Comparison of ENCODE assay signal across 4 fruit fly cellular contexts in genomic region chr3R:23995460-23995859, dm6.
TF ChIP-seq lines count a peak whose summit lies in the region.

Gene CG33108 (plus strand): TSS chr3R:23995659.

- TF ChIP-seq CTCF in whole organism, embryonic (GFP tag; optimal IDR thresholded peaks at IDR 0.05; lab: Kevin White, UChicago) = no peak

TF ChIP-seq in whole organism, adult, 20 proteins besides CTCF, POLR2A, EP300 and RAD21:
- no peak for TF ChIP-seq CG33017 (tag; optimal IDR thresholded peaks at IDR 0.05; lab: Kevin White, UChicago)
- peak; percentile 11 for TF ChIP-seq CG7101 (tag; optimal IDR thresholded peaks at IDR 0.05; lab: Kevin White, UChicago)
- no peak for TF ChIP-seq CG1620 (GFP tag; optimal IDR thresholded peaks at IDR 0.05; lab: Kevin White, UChicago)
- no peak for TF ChIP-seq Hr96 (GFP tag; optimal IDR thresholded peaks at IDR 0.05; lab: Kevin White, UChicago)
- TF ChIP-seq Mnt (GFP tag; optimal IDR thresholded peaks at IDR 0.05; lab: Kevin White, UChicago) = peak; percentile 11
- no peak for TF ChIP-seq cic (GFP tag; optimal IDR thresholded peaks at IDR 0.05; lab: Kevin White, UChicago)
- no peak for TF ChIP-seq Clk (GFP tag; optimal IDR thresholded peaks at IDR 0.05; lab: Kevin White, UChicago)
- no peak for TF ChIP-seq pad (GFP tag; optimal IDR thresholded peaks at IDR 0.05; lab: Kevin White, UChicago)
- TF ChIP-seq CG12768 (GFP tag; optimal IDR thresholded peaks at IDR 0.05; lab: Kevin White, UChicago) = no peak
- peak; percentile 28 for TF ChIP-seq bab1 (GFP tag; optimal IDR thresholded peaks at IDR 0.05; lab: Kevin White, UChicago)
- TF ChIP-seq CG14711 (tag; optimal IDR thresholded peaks at IDR 0.05; lab: Kevin White, UChicago) = peak; percentile 32
- TF ChIP-seq kay (GFP tag; lab: Kevin White, UChicago; ENCODE audit: borderline replicate concordance) = no peak
- no peak for TF ChIP-seq CG7045 (GFP tag; optimal IDR thresholded peaks at IDR 0.05; lab: Kevin White, UChicago)
- TF ChIP-seq CG11617 (GFP tag; optimal IDR thresholded peaks at IDR 0.05; lab: Kevin White, UChicago) = no peak
- no peak for TF ChIP-seq cnc (optimal IDR thresholded peaks at IDR 0.05; lab: Kevin White, UChicago)
- TF ChIP-seq CG5204 (GFP tag; optimal IDR thresholded peaks at IDR 0.05; lab: Kevin White, UChicago) = no peak
- no peak for TF ChIP-seq ovo (GFP tag; optimal IDR thresholded peaks at IDR 0.05; lab: Kevin White, UChicago)
- no peak for TF ChIP-seq tj (GFP tag; optimal IDR thresholded peaks at IDR 0.05; lab: Kevin White, UChicago)
- no peak for TF ChIP-seq Crg-1 (GFP tag; optimal IDR thresholded peaks at IDR 0.05; lab: Kevin White, UChicago)
- TF ChIP-seq toe (GFP tag; optimal IDR thresholded peaks at IDR 0.05; lab: Kevin White, UChicago) = no peak

TF ChIP-seq in whole organism, embryonic, 481 proteins besides CTCF, POLR2A, EP300 and RAD21 (continues in another document):
- no peak for TF ChIP-seq aop (GFP tag; IDR thresholded peaks at IDR 0.05; lab: Robert Waterston, UW)
- TF ChIP-seq Doc3 (GFP tag; IDR thresholded peaks at IDR 0.05; lab: Robert Waterston, UW; ENCODE audit: partially characterized antibody) = no peak
- no peak for TF ChIP-seq TFAM (GFP tag; optimal IDR thresholded peaks at IDR 0.05; lab: Kevin White, UChicago)
- TF ChIP-seq ssp (GFP tag; IDR thresholded peaks at IDR 0.05; lab: Robert Waterston, UW) = no peak
- no peak for TF ChIP-seq ci (GFP tag; IDR thresholded peaks at IDR 0.05; lab: Robert Waterston, UW)
- TF ChIP-seq Dref (GFP tag; IDR thresholded peaks at IDR 0.05; lab: Robert Waterston, UW) = peak; percentile 60
- TF ChIP-seq Dll (GFP tag; IDR thresholded peaks at IDR 0.05; lab: Robert Waterston, UW; ENCODE audit: partially characterized antibody) = peak; percentile 33; the same call in 1 of the 4 replicates
- TF ChIP-seq stwl (tag; optimal IDR thresholded peaks at IDR 0.05; lab: Kevin White, UChicago) = peak; percentile 30
- TF ChIP-seq jigr1 (GFP tag; IDR thresholded peaks at IDR 0.05; lab: Robert Waterston, UW) = no peak
- no peak for TF ChIP-seq cas (GFP tag; IDR thresholded peaks at IDR 0.05; lab: Robert Waterston, UW)
- no peak for TF ChIP-seq Rfx (GFP tag; IDR thresholded peaks at IDR 0.05; lab: Robert Waterston, UW)
- no peak for TF ChIP-seq ems (GFP tag; optimal IDR thresholded peaks at IDR 0.05; lab: Kevin White, UChicago)
- TF ChIP-seq crc (GFP tag; optimal IDR thresholded peaks at IDR 0.05; lab: Kevin White, UChicago) = no peak
- TF ChIP-seq gt (GFP tag; IDR thresholded peaks at IDR 0.05; lab: Robert Waterston, UW) = no peak
- TF ChIP-seq CG11696 (GFP tag; IDR thresholded peaks at IDR 0.05; lab: Robert Waterston, UW) = no peak
- no peak for TF ChIP-seq CHES-1-like (GFP tag; optimal IDR thresholded peaks at IDR 0.05; lab: Kevin White, UChicago)
- TF ChIP-seq Pdp1 (GFP tag; optimal IDR thresholded peaks at IDR 0.05; lab: Kevin White, UChicago) = no peak
- no peak for TF ChIP-seq klu (GFP tag; IDR thresholded peaks at IDR 0.05; lab: Robert Waterston, UW)
- no peak for TF ChIP-seq HHEX (GFP tag; optimal IDR thresholded peaks at IDR 0.05; lab: Kevin White, UChicago)
- TF ChIP-seq zf30C (GFP tag; optimal IDR thresholded peaks at IDR 0.05; lab: Kevin White, UChicago) = no peak
- no peak for TF ChIP-seq bcd (GFP tag; optimal IDR thresholded peaks at IDR 0.05; lab: Kevin White, UChicago)
- TF ChIP-seq jumu (GFP tag; optimal IDR thresholded peaks at IDR 0.05; lab: Kevin White, UChicago) = no peak
- TF ChIP-seq knrl (GFP tag; IDR thresholded peaks at IDR 0.05; lab: Robert Waterston, UW; ENCODE audit: partially characterized antibody) = no peak
- peak; percentile 34 for TF ChIP-seq pzg (GFP tag; optimal IDR thresholded peaks at IDR 0.05; lab: Kevin White, UChicago)
- peak; percentile 19 for TF ChIP-seq CG2116 (GFP tag; optimal IDR thresholded peaks at IDR 0.05; lab: Kevin White, UChicago)
- TF ChIP-seq trem (tag; optimal IDR thresholded peaks at IDR 0.05; lab: Kevin White, UChicago) = no peak

TF ChIP-seq in whole organism, prepupa, 60 proteins besides CTCF, POLR2A, EP300 and RAD21:
- TF ChIP-seq Ets21C (GFP tag; optimal IDR thresholded peaks at IDR 0.05; lab: Kevin White, UChicago) (no peak), fkh (GFP tag; optimal IDR thresholded peaks at IDR 0.05; lab: Kevin White, UChicago) (peak; percentile 55)
TF ChIP-seq in whole organism, prepupa: peak in this region for 1.

TF ChIP-seq in whole organism, wandering third instar larva, 38 proteins besides CTCF, POLR2A, EP300 and RAD21:
- TF ChIP-seq rgr (GFP tag; optimal IDR thresholded peaks at IDR 0.05; lab: Kevin White, UChicago) = no peak
- TF ChIP-seq Rel (GFP tag; optimal IDR thresholded peaks at IDR 0.05; lab: Kevin White, UChicago) = no peak
- peak; percentile 15 for TF ChIP-seq Rel (tag; optimal IDR thresholded peaks at IDR 0.05; lab: Kevin White, UChicago)
- peak; percentile 35 for TF ChIP-seq Hr83 (GFP tag; optimal IDR thresholded peaks at IDR 0.05; lab: Kevin White, UChicago; ENCODE audit: poor library complexity, severe bottlenecking)
- TF ChIP-seq Sp1 (GFP tag; optimal IDR thresholded peaks at IDR 0.05; lab: Kevin White, UChicago) = no peak
- TF ChIP-seq N (GFP tag; optimal IDR thresholded peaks at IDR 0.05; lab: Kevin White, UChicago) = no peak
- peak; percentile 21 for TF ChIP-seq Hnf4 (GFP tag; optimal IDR thresholded peaks at IDR 0.05; lab: Kevin White, UChicago)
- no peak for TF ChIP-seq Abd-B (GFP tag; optimal IDR thresholded peaks at IDR 0.05; lab: Kevin White, UChicago)
- no peak for TF ChIP-seq CG9705 (GFP tag; optimal IDR thresholded peaks at IDR 0.05; lab: Kevin White, UChicago)
- TF ChIP-seq tai (GFP tag; optimal IDR thresholded peaks at IDR 0.05; lab: Kevin White, UChicago) = no peak
